Worm (Caenorhabditis elegans) whole organism, young adult: Measurements from ENCODE around the gene T03F7.5.

Experiments used
- hlh-12 ChIP-seq: sonication (generic microtip); optimal IDR thresholded peaks from 2 replicates; lab custom pipeline; 2016; ENCODE audit warnings: missing genetic modification characterization, missing compliant biosample characterization
- hmg-20 ChIP-seq: fragments of 200-800 bp; sonication (Bioruptor generic); IDR thresholded peaks from 2 replicates; pipeline ENCODE4 v1.3.6; 2022; ENCODE audit warnings: missing genetic modification reagents, missing genetic modification characterization, missing compliant biosample characterization
- hrde-1 ChIP-seq: sonication (generic microtip); optimal IDR thresholded peaks from 2 replicates; lab custom pipeline; 2016; ENCODE audit warnings: missing genetic modification characterization, mild to moderate bottlenecking, missing compliant biosample characterization, moderate library complexity, missing genotype, missing genetic modification reagents, borderline replicate concordance
- let-607 ChIP-seq, 2 experiments: fragments of 200-800 bp in 1 of 2; sonication (Bioruptor generic) in 1 of 2; sonication (generic microtip) in 1 of 2; optimal IDR thresholded peaks; 2 replicates each; lab custom pipeline; 2016 to 2018; ENCODE audit warnings: mild to moderate bottlenecking in 2 of 2, missing compliant biosample characterization in 2 of 2, missing genetic modification characterization in 2 of 2, moderate library complexity in 2 of 2, missing genotype in 1 of 2
- pha-4 ChIP-seq: fragments of 150-350 bp; sonication (generic microtip); optimal IDR thresholded peaks from 2 replicates; lab custom pipeline; 2014; ENCODE audit warnings: missing biosample characterization, missing genetic modification reagents, missing genetic modification characterization
- unc-62 ChIP-seq: fragments of 150-350 bp; optimal IDR thresholded peaks from 2 replicates; lab custom pipeline; 2014; ENCODE audit warnings: missing biosample characterization, missing genetic modification reagents, missing genetic modification characterization

- TF ChIP-seq unc-62 (GFP tag; lab: Kevin White, UChicago), result no peak
- no peak for TF ChIP-seq hmg-20 (GFP tag; lab: Robert Waterston, UW)
- no peak for TF ChIP-seq pha-4 (tag; lab: Kevin White, UChicago)
- TF ChIP-seq hlh-12, result no peak
- TF ChIP-seq hrde-1 (tag; lab: Kevin White, UChicago), result no peak
- TF ChIP-seq let-607 (tag; optimal IDR thresholded peaks at IDR 0.05; lab: Kevin White, UChicago), result no peak
Observed at ce11 chrV:11312904-11313303, 14.4 kb upstream of the T03F7.5 start.
